Fruit fly (Drosophila melanogaster): Measurements from ENCODE around the gene Bub1.
A peak's percentile ranks its signal among the peaks of the same experiment; 100 is the strongest.

The Bub1 gene

dm6 chr2L:5278309-5279130, at the start of gene Bub1, which contains the start of gene Nin:
Bub1 (plus strand) TSS chr2L:5278865.
Nin (minus strand) TSS chr2L:5278548.
- TF ChIP-seq HLH106 (tag; optimal IDR thresholded peaks at IDR 0.05) (peak; percentile 50), foxo (GFP tag; optimal IDR thresholded peaks at IDR 0.05) (no peak), Sp1 (GFP tag; optimal IDR thresholded peaks at IDR 0.05) (peak; percentile 24), brk (GFP tag; optimal IDR thresholded peaks at IDR 0.05) (no peak), sv (GFP tag; optimal IDR thresholded peaks at IDR 0.05) (peak; percentile 14), Myc (optimal IDR thresholded peaks at IDR 0.05) (peak; percentile 72), dmrt93B (GFP tag; optimal IDR thresholded peaks at IDR 0.05) (no peak), Rel (GFP tag; optimal IDR thresholded peaks at IDR 0.05) (no peak), Rel (tag; optimal IDR thresholded peaks at IDR 0.05) (peak; percentile 94), OdsH (GFP tag; optimal IDR thresholded peaks at IDR 0.05) (peak; percentile 35), h (GFP tag; optimal IDR thresholded peaks at IDR 0.05) (peak; percentile 22), Hr83 (GFP tag; optimal IDR thresholded peaks at IDR 0.05; ENCODE audit: poor library complexity, severe bottlenecking) (peak; percentile 75), woc (GFP tag; optimal IDR thresholded peaks at IDR 0.05) (peak; percentile 85), CG9705 (GFP tag; optimal IDR thresholded peaks at IDR 0.05) (peak; percentile 24), fru (GFP tag; optimal IDR thresholded peaks at IDR 0.05) (peak; percentile 79), Abd-B (GFP tag; optimal IDR thresholded peaks at IDR 0.05) (no peak), rgr (GFP tag; optimal IDR thresholded peaks at IDR 0.05) (peak; percentile 34), psq (GFP tag; optimal IDR thresholded peaks at IDR 0.05) (peak; percentile 13), lola (GFP tag; optimal IDR thresholded peaks at IDR 0.05) (no peak), tai (GFP tag; optimal IDR thresholded peaks at IDR 0.05) (no peak), br (GFP tag; optimal IDR thresholded peaks at IDR 0.05) (peak; percentile 4), ey (GFP tag; optimal IDR thresholded peaks at IDR 0.05) (peak; percentile 18), jim (GFP tag; optimal IDR thresholded peaks at IDR 0.05) (peak; percentile 43)

- no peak for TF ChIP-seq HLH106 (tag; optimal IDR thresholded peaks at IDR 0.05)
- TF ChIP-seq Myc (optimal IDR thresholded peaks at IDR 0.05), result peak; percentile 15
- no peak for TF ChIP-seq usp (GFP tag; optimal IDR thresholded peaks at IDR 0.05)
- TF ChIP-seq Jra (GFP tag; optimal IDR thresholded peaks at IDR 0.05), result no peak
- TF ChIP-seq Rel (GFP tag; optimal IDR thresholded peaks at IDR 0.05), result no peak
- TF ChIP-seq Rel (tag; optimal IDR thresholded peaks at IDR 0.05), result no peak
Measured at dm6 chr2L:5229239-5229638, 49.4 kb upstream of the Bub1 start.

dm6 chr2L:5229735-5230347, 48.8 kb upstream of the Bub1 start:
- TF ChIP-seq GATAd (GFP tag; optimal IDR thresholded peaks at IDR 0.05) (no peak), jim (GFP tag; optimal IDR thresholded peaks at IDR 0.05) (peak; percentile 33), sv (GFP tag; optimal IDR thresholded peaks at IDR 0.05) (no peak)

- no peak for TF ChIP-seq dmrt93B (GFP tag; optimal IDR thresholded peaks at IDR 0.05)
- TF ChIP-seq sv (GFP tag; optimal IDR thresholded peaks at IDR 0.05), result no peak
- TF ChIP-seq sage (GFP tag; optimal IDR thresholded peaks at IDR 0.05), result no peak
- TF ChIP-seq h (GFP tag; optimal IDR thresholded peaks at IDR 0.05), result no peak
- no peak for TF ChIP-seq tai (GFP tag; optimal IDR thresholded peaks at IDR 0.05)
- TF ChIP-seq psq (GFP tag; optimal IDR thresholded peaks at IDR 0.05), result no peak
- TF ChIP-seq foxo (GFP tag; optimal IDR thresholded peaks at IDR 0.05), result no peak
- no peak for TF ChIP-seq dl (GFP tag; optimal IDR thresholded peaks at IDR 0.05; ENCODE audit: insufficient read depth in 1 of 2, partially characterized antibody in 2 of 2)
Measured at dm6 chr2L:5230772-5231171, 47.9 kb upstream of the Bub1 start.

DNA sequence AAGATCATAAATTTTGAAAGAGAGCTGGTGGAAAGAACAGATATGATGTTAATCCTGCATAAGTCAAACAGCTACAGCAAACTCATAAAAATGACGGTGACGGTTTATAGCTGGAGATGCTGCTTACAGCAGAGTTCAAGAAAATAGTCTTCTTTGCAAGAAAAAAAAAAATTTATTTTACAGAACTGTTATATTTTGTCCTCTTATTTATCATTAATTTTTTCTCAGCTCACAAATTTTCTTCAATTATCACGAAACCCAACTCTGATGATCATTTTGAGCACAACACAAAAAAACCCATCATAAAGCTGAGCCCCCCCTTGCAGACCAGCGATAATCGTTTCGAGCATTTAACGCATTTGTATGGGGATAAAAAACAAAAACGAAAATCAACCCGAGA, 47.2 kb upstream of the Bub1 start:
- TF ChIP-seq CrebA (GFP tag; optimal IDR thresholded peaks at IDR 0.05; ENCODE audit: borderline replicate concordance), result no peak
- TF ChIP-seq Mio (GFP tag; optimal IDR thresholded peaks at IDR 0.05), result no peak
- peak; percentile 43 for TF ChIP-seq br (GFP tag; optimal IDR thresholded peaks at IDR 0.05)
- no peak for TF ChIP-seq Hr78 (GFP tag; optimal IDR thresholded peaks at IDR 0.05)
- peak; percentile 35 for TF ChIP-seq tai (GFP tag; optimal IDR thresholded peaks at IDR 0.05)
- TF ChIP-seq fru (GFP tag; optimal IDR thresholded peaks at IDR 0.05), result peak; percentile 62
- no peak for TF ChIP-seq usp (GFP tag; optimal IDR thresholded peaks at IDR 0.05)
- TF ChIP-seq Jra (GFP tag; optimal IDR thresholded peaks at IDR 0.05), result peak; percentile 1
- TF ChIP-seq h (GFP tag; optimal IDR thresholded peaks at IDR 0.05), result peak; percentile 46
- no peak for TF ChIP-seq Dfd (GFP tag; optimal IDR thresholded peaks at IDR 0.05)
- no peak for TF ChIP-seq Dif (GFP tag; optimal IDR thresholded peaks at IDR 0.05; ENCODE audit: partially characterized antibody)
- TF ChIP-seq Hnf4 (GFP tag; optimal IDR thresholded peaks at IDR 0.05), result peak; percentile 46
- peak; percentile 40 for TF ChIP-seq psq (GFP tag; optimal IDR thresholded peaks at IDR 0.05)
- peak; percentile 46 for TF ChIP-seq Sp1 (GFP tag; optimal IDR thresholded peaks at IDR 0.05)
- peak; percentile 24 for TF ChIP-seq woc (GFP tag; optimal IDR thresholded peaks at IDR 0.05)
- TF ChIP-seq Myc (optimal IDR thresholded peaks at IDR 0.05), result no peak
- no peak for TF ChIP-seq dsf (GFP tag; optimal IDR thresholded peaks at IDR 0.05; ENCODE audit: borderline replicate concordance)
- TF ChIP-seq dl (GFP tag; optimal IDR thresholded peaks at IDR 0.05; ENCODE audit: insufficient read depth in 1 of 2, partially characterized antibody in 2 of 2), result no peak
- TF ChIP-seq HLH106 (tag; optimal IDR thresholded peaks at IDR 0.05), result peak; percentile 30
- peak; percentile 35 for TF ChIP-seq CG32264 (GFP tag; optimal IDR thresholded peaks at IDR 0.05)
- TF ChIP-seq foxo (GFP tag; optimal IDR thresholded peaks at IDR 0.05), result peak in 1 of 2 experiments; percentile 65
- no peak for TF ChIP-seq Rel (GFP tag; optimal IDR thresholded peaks at IDR 0.05)
- TF ChIP-seq Rel (tag; optimal IDR thresholded peaks at IDR 0.05), result no peak
- TF ChIP-seq OdsH (GFP tag; optimal IDR thresholded peaks at IDR 0.05), result peak; percentile 21
- peak; percentile 50 for TF ChIP-seq rgr (GFP tag; optimal IDR thresholded peaks at IDR 0.05)
- no peak for TF ChIP-seq pan (optimal IDR thresholded peaks at IDR 0.05)
- TF ChIP-seq dmrt93B (GFP tag; optimal IDR thresholded peaks at IDR 0.05), result peak; percentile 6
